Fruit fly (Drosophila melanogaster): ENCODE measurements around the gene rumi.

Gene rumi

dm6 chr3R:22720808-22721306 is 29.5 kb downstream of the rumi start, which contains the start of gene wge:
TSS of gene wge (minus strand) at chr3R:22721150.
- TF ChIP-seq usp (GFP tag; optimal IDR thresholded peaks at IDR 0.05) (no peak), Dll (optimal IDR thresholded peaks at IDR 0.05) (no peak), EcR (GFP tag; optimal IDR thresholded peaks at IDR 0.05) (no peak), CG8478 (optimal IDR thresholded peaks at IDR 0.05) (no peak), psq (optimal IDR thresholded peaks at IDR 0.05) (no peak), pan (optimal IDR thresholded peaks at IDR 0.05) (no peak)

DNA sequence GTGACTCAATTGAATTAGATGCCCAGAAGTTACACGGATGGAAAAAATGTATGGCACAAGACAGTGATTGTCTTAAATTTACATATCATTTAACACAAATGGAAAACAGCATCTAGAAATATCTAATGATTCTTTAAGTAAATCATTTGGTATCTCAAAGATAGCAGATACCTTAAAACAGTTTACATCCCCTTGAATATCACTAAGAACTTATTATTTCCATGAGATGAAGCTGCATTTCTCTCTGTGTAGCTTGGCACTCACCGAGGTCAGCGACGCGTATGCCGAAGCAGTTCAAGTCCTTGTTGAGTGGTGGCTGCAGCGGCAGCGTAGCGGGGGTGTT is 30.8 kb downstream of the rumi start:
- TF ChIP-seq psq (optimal IDR thresholded peaks at IDR 0.05) (no peak), Dll (optimal IDR thresholded peaks at IDR 0.05) (no peak), usp (GFP tag; optimal IDR thresholded peaks at IDR 0.05) (no peak), CG8478 (optimal IDR thresholded peaks at IDR 0.05) (no peak), pan (optimal IDR thresholded peaks at IDR 0.05) (no peak), EcR (GFP tag; optimal IDR thresholded peaks at IDR 0.05) (no peak)

dm6 chr3R:22718937-22719606 is 31.3 kb downstream of the rumi start:
- TF ChIP-seq CG8478 (optimal IDR thresholded peaks at IDR 0.05) = no peak
- TF ChIP-seq psq (optimal IDR thresholded peaks at IDR 0.05) = no peak
- TF ChIP-seq Dll (optimal IDR thresholded peaks at IDR 0.05) = no peak
- TF ChIP-seq usp (GFP tag; optimal IDR thresholded peaks at IDR 0.05) = no peak
- TF ChIP-seq pan (optimal IDR thresholded peaks at IDR 0.05) = no peak
- TF ChIP-seq EcR (GFP tag; optimal IDR thresholded peaks at IDR 0.05) = no peak

- TF ChIP-seq Dll (optimal IDR thresholded peaks at IDR 0.05) (no peak), pan (optimal IDR thresholded peaks at IDR 0.05) (no peak), usp (GFP tag; optimal IDR thresholded peaks at IDR 0.05) (no peak), EcR (GFP tag; optimal IDR thresholded peaks at IDR 0.05) (no peak)
Measured at dm6 chr3R:22718401-22718800, 32.0 kb downstream of the rumi start.

DNA sequence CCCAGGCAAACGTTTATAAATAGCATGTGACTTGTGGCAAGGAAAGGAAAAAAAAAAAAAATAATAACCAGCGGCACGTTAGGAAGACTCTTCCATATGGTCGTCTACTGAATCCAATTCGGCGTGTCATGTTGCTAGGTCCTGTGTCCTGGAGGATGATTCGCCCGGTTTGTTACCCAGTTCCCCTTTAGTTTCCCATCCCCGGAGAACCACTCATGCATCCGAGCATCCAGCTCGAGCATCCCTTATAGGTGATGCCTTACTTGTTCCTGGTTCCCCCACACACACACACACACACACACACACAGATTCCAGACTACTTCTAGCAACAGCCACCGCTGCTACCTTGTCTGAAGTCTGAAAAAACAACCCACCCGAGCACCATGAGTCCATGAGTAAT is 32.5 kb downstream of the rumi start:
- no peak for TF ChIP-seq usp (GFP tag; optimal IDR thresholded peaks at IDR 0.05)
- TF ChIP-seq pan (optimal IDR thresholded peaks at IDR 0.05) = no peak
- no peak for TF ChIP-seq psq (optimal IDR thresholded peaks at IDR 0.05)
- no peak for TF ChIP-seq CG8478 (optimal IDR thresholded peaks at IDR 0.05)
- no peak for TF ChIP-seq Dll (optimal IDR thresholded peaks at IDR 0.05)
- TF ChIP-seq EcR (GFP tag; optimal IDR thresholded peaks at IDR 0.05) = no peak

DNA sequence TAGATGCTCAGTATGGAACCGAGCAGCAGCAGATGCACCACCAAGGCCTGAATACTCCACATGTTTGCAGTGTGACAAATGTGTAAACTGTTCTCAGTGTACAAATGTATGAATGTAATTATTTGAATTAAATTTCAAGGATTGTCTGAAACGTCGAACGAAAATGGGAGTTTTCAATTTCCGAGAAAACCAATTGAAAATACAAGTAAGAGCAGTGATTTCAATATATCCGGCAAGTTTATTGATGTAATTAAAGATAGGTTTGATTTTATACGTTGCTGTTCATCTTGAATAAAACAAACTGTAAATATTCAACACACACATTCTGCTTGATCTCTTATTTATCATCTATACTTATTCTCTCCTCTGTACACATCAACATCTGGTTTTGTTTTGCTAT is 39.7 kb downstream of the rumi start, which contains the start of gene CG4907:
Gene CG4907, minus strand, starts transcription at position 101 of the 400 bp plus-strand sequence.
- TF ChIP-seq EcR (GFP tag; optimal IDR thresholded peaks at IDR 0.05) = no peak
- no peak for TF ChIP-seq usp (GFP tag; optimal IDR thresholded peaks at IDR 0.05)
- TF ChIP-seq CG8478 (optimal IDR thresholded peaks at IDR 0.05) = no peak
- TF ChIP-seq Dll (optimal IDR thresholded peaks at IDR 0.05) = no peak
- TF ChIP-seq pan (optimal IDR thresholded peaks at IDR 0.05) = no peak
- TF ChIP-seq psq (optimal IDR thresholded peaks at IDR 0.05) = no peak

dm6 chr3R:22707178-22707577 is 43.2 kb downstream of the rumi start, which contains the start of gene CG13842:
TSS of gene CG13842 (minus strand) at chr3R:22707278.
- TF ChIP-seq psq (optimal IDR thresholded peaks at IDR 0.05) = no peak
- TF ChIP-seq CG8478 (optimal IDR thresholded peaks at IDR 0.05) = no peak
- no peak for TF ChIP-seq Dll (optimal IDR thresholded peaks at IDR 0.05)
- no peak for TF ChIP-seq usp (GFP tag; optimal IDR thresholded peaks at IDR 0.05)
- TF ChIP-seq EcR (GFP tag; optimal IDR thresholded peaks at IDR 0.05) = no peak

- no peak for TF ChIP-seq Dll (optimal IDR thresholded peaks at IDR 0.05)
- no peak for TF ChIP-seq pan (optimal IDR thresholded peaks at IDR 0.05)
- TF ChIP-seq CG8478 (optimal IDR thresholded peaks at IDR 0.05) = no peak
- no peak for TF ChIP-seq EcR (GFP tag; optimal IDR thresholded peaks at IDR 0.05)
Measured at dm6 chr3R:22701793-22702192, 48.6 kb downstream of the rumi start, which contains the start of the genes CG6972 and CCAP. TSS of gene CG6972 (plus strand) at chr3R:22702007. TSS of gene CCAP (minus strand) at chr3R:22702084.

Data from whole organism.